Worm (Caenorhabditis elegans): ENCODE measurements around the gene C13C4.7.
"Not testable (repeated sequence)": the region's sequence is repeated elsewhere in the genome, so short reads cannot be mapped to it uniquely, and the experiment has no call there.

Gene C13C4.7

ce11 chrV:12120381-12120780 is at the start of gene C13C4.7:
Gene C13C4.7 (minus strand): TSS chrV:12120481.
- TF ChIP-seq W03F9.2 (tag; optimal IDR thresholded peaks at IDR 0.05) (no peak), him-1 (tag; optimal IDR thresholded peaks at IDR 0.05) (no peak), dao-5 (tag; optimal IDR thresholded peaks at IDR 0.05) (no peak)

- no peak for TF ChIP-seq W03F9.2 (tag; optimal IDR thresholded peaks at IDR 0.05)
- TF ChIP-seq dao-5 (tag; optimal IDR thresholded peaks at IDR 0.05): no peak
- TF ChIP-seq him-1 (tag; optimal IDR thresholded peaks at IDR 0.05): no peak
These were observed 47.4 kb upstream of the C13C4.7 start, which contains the start of gene col-37 for ce11 chrV:12167653-12168052. Gene col-37 (minus strand): TSS chrV:12167753.

ce11 chrV:12167031-12167430 is 46.8 kb upstream of the C13C4.7 start:
- TF ChIP-seq dao-5 (tag; optimal IDR thresholded peaks at IDR 0.05) (no peak), him-1 (tag; optimal IDR thresholded peaks at IDR 0.05) (no peak), W03F9.2 (tag; optimal IDR thresholded peaks at IDR 0.05) (no peak)

ce11 chrV:12162906-12163305 is 42.6 kb upstream of the C13C4.7 start, which contains the start of gene srj-4:
Gene srj-4 (plus strand): TSS chrV:12163206.
- TF ChIP-seq dao-5 (tag; optimal IDR thresholded peaks at IDR 0.05) (no peak), him-1 (tag; optimal IDR thresholded peaks at IDR 0.05) (no peak), W03F9.2 (tag; optimal IDR thresholded peaks at IDR 0.05) (no peak)

- TF ChIP-seq dao-5 (tag; optimal IDR thresholded peaks at IDR 0.05) (no peak), W03F9.2 (tag; optimal IDR thresholded peaks at IDR 0.05) (no peak), him-1 (tag; optimal IDR thresholded peaks at IDR 0.05) (no peak)
These were observed 41.9 kb upstream of the C13C4.7 start, which contains the start of gene C27A7.5 for ce11 chrV:12162220-12162619. Gene C27A7.5 (minus strand): TSS chrV:12162320.

- TF ChIP-seq dao-5 (tag; optimal IDR thresholded peaks at IDR 0.05): no peak
- TF ChIP-seq W03F9.2 (tag; optimal IDR thresholded peaks at IDR 0.05): no peak
- TF ChIP-seq him-1 (tag; optimal IDR thresholded peaks at IDR 0.05): no peak
These were observed 40.9 kb upstream of the C13C4.7 start for ce11 chrV:12161157-12161556.

ce11 chrV:12159975-12160374 is 39.7 kb upstream of the C13C4.7 start:
- TF ChIP-seq him-1 (tag; optimal IDR thresholded peaks at IDR 0.05) (no peak), dao-5 (tag; optimal IDR thresholded peaks at IDR 0.05) (no peak), W03F9.2 (tag; optimal IDR thresholded peaks at IDR 0.05) (no peak)

ce11 chrV:12158377-12158776 is 38.1 kb upstream of the C13C4.7 start:
- TF ChIP-seq him-1 (tag; optimal IDR thresholded peaks at IDR 0.05): no peak
- no peak for TF ChIP-seq dao-5 (tag; optimal IDR thresholded peaks at IDR 0.05)
- TF ChIP-seq W03F9.2 (tag; optimal IDR thresholded peaks at IDR 0.05): no peak

- TF ChIP-seq W03F9.2 (tag; optimal IDR thresholded peaks at IDR 0.05) (no peak), him-1 (tag; optimal IDR thresholded peaks at IDR 0.05) (no peak), dao-5 (tag; optimal IDR thresholded peaks at IDR 0.05) (no peak)
These were observed 34.3 kb upstream of the C13C4.7 start, which contains the start of gene C27A7.9 for ce11 chrV:12154554-12154953. Gene C27A7.9 (minus strand): TSS chrV:12154654.

ce11 chrV:12153784-12154183 is 33.5 kb upstream of the C13C4.7 start:
- TF ChIP-seq W03F9.2 (tag; optimal IDR thresholded peaks at IDR 0.05) (no peak), him-1 (tag; optimal IDR thresholded peaks at IDR 0.05) (no peak), dao-5 (tag; optimal IDR thresholded peaks at IDR 0.05) (no peak)

- TF ChIP-seq W03F9.2 (tag; optimal IDR thresholded peaks at IDR 0.05) (no peak), him-1 (tag; optimal IDR thresholded peaks at IDR 0.05) (no peak), dao-5 (tag; optimal IDR thresholded peaks at IDR 0.05) (no peak)
These were observed 32.6 kb upstream of the C13C4.7 start, which contains the start of gene C27A7.8 for ce11 chrV:12152857-12153256. Gene C27A7.8 (plus strand): TSS chrV:12153157.

- no peak for TF ChIP-seq W03F9.2 (tag; optimal IDR thresholded peaks at IDR 0.05)
- no peak for TF ChIP-seq dao-5 (tag; optimal IDR thresholded peaks at IDR 0.05)
- no peak for TF ChIP-seq him-1 (tag; optimal IDR thresholded peaks at IDR 0.05)
These were observed 30.3 kb upstream of the C13C4.7 start, which contains the start of gene che-11 for ce11 chrV:12150607-12151006. Gene che-11 (minus strand): TSS chrV:12150707.

ce11 chrV:12140625-12141024 is 20.3 kb upstream of the C13C4.7 start, which contains the start of gene C27A7.3:
Gene C27A7.3 (plus strand): TSS chrV:12140925.
- no peak for TF ChIP-seq dao-5 (tag; optimal IDR thresholded peaks at IDR 0.05)

- TF ChIP-seq W03F9.2 (tag; optimal IDR thresholded peaks at IDR 0.05) (no peak), dao-5 (tag; optimal IDR thresholded peaks at IDR 0.05) (no peak), him-1 (tag; optimal IDR thresholded peaks at IDR 0.05) (no peak)
These were observed 17.7 kb upstream of the C13C4.7 start for ce11 chrV:12137942-12138341.

- TF ChIP-seq W03F9.2, him-1, dao-5 (tag; optimal IDR thresholded peaks at IDR 0.05): not testable (repeated sequence)
These were observed 10.9 kb upstream of the C13C4.7 start, which contains the start of gene enpp-1 for ce11 chrV:12131157-12131556. Gene enpp-1 (plus strand): TSS chrV:12131457.
